Fruit fly (Drosophila melanogaster): ENCODE measurements around the gene CG33061.

CG33061 gene

dm6 chr3L:16328207-16328891 is 1.2 kb upstream of the CG33061 start, which contains the start of gene CG13058 (continued):
- TF ChIP-seq Met (GFP tag; optimal IDR thresholded peaks at IDR 0.05) (peak; percentile 9), Hr4 (GFP tag; optimal IDR thresholded peaks at IDR 0.05) (peak; percentile 85), Lpt (GFP tag; optimal IDR thresholded peaks at IDR 0.05) (peak; percentile 65), CG6163 (GFP tag; IDR thresholded peaks at IDR 0.05) (0 out of 3 replicates have a peak, but pooled peaks have one; percentile 42), CG11294 (GFP tag; IDR thresholded peaks at IDR 0.05) (peak; percentile 48; the same call in 1 of the 2 replicates), Ets21C (GFP tag; optimal IDR thresholded peaks at IDR 0.05) (no peak), achi (GFP tag; optimal IDR thresholded peaks at IDR 0.05) (peak; percentile 61), CG10631 (GFP tag; optimal IDR thresholded peaks at IDR 0.05) (peak; percentile 37), Sox102F (GFP tag; optimal IDR thresholded peaks at IDR 0.05) (no peak)

dm6 chr3L:16330740-16331139 is 1.1 kb downstream of the CG33061 start, which contains the start of gene CG33060:
CG33060 (plus strand) TSS chr3L:16331040.
- TF ChIP-seq Ets21C (GFP tag; optimal IDR thresholded peaks at IDR 0.05) = no peak
- TF ChIP-seq CG3919 (GFP tag; optimal IDR thresholded peaks at IDR 0.05) = no peak
- no peak for TF ChIP-seq Sox14 (GFP tag; optimal IDR thresholded peaks at IDR 0.05)
- no peak for TF ChIP-seq Blimp-1 (GFP tag; optimal IDR thresholded peaks at IDR 0.05)
- no peak for TF ChIP-seq CG10631 (GFP tag; optimal IDR thresholded peaks at IDR 0.05)
- TF ChIP-seq Eip75B (GFP tag; optimal IDR thresholded peaks at IDR 0.05) = no peak
- TF ChIP-seq CG6163 (GFP tag; IDR thresholded peaks at IDR 0.05) = no peak
- TF ChIP-seq CG11762 (GFP tag; optimal IDR thresholded peaks at IDR 0.05; ENCODE audit: insufficient read depth) = no peak
- TF ChIP-seq Smox (GFP tag; optimal IDR thresholded peaks at IDR 0.05) = no peak
- no peak for TF ChIP-seq pdm3 (GFP tag; optimal IDR thresholded peaks at IDR 0.05)
- no peak for TF ChIP-seq CG7368 (GFP tag; optimal IDR thresholded peaks at IDR 0.05)
- TF ChIP-seq CG11294 (GFP tag; IDR thresholded peaks at IDR 0.05) = no peak
- no peak for TF ChIP-seq CG4318 (GFP tag; optimal IDR thresholded peaks at IDR 0.05)
- no peak for TF ChIP-seq fd59A (GFP tag; optimal IDR thresholded peaks at IDR 0.05)
- no peak for TF ChIP-seq Gug (GFP tag; IDR thresholded peaks at IDR 0.05)

dm6 chr3L:16331633-16332032 is 2.0 kb downstream of the CG33061 start, which contains the start of gene retinin:
retinin (plus strand) TSS chr3L:16331933.
- TF ChIP-seq fd85E (GFP tag; optimal IDR thresholded peaks at IDR 0.05) (no peak), CG6163 (GFP tag; IDR thresholded peaks at IDR 0.05) (no peak), Hr4 (GFP tag; optimal IDR thresholded peaks at IDR 0.05) (no peak), Eip78C (GFP tag) (no peak), vri (GFP tag; optimal IDR thresholded peaks at IDR 0.05) (no peak), achi (GFP tag; optimal IDR thresholded peaks at IDR 0.05) (no peak), topi (GFP tag; optimal IDR thresholded peaks at IDR 0.05) (no peak), CG11294 (GFP tag; IDR thresholded peaks at IDR 0.05) (no peak), CG16779 (tag; optimal IDR thresholded peaks at IDR 0.05) (no peak), eg (GFP tag; IDR thresholded peaks at IDR 0.05) (no peak), Sox102F (GFP tag; optimal IDR thresholded peaks at IDR 0.05) (no peak), CG31627 (GFP tag; optimal IDR thresholded peaks at IDR 0.05) (no peak), salr (GFP tag; optimal IDR thresholded peaks at IDR 0.05) (no peak), pdm3 (GFP tag; optimal IDR thresholded peaks at IDR 0.05) (no peak), CG10631 (GFP tag; optimal IDR thresholded peaks at IDR 0.05) (no peak)

dm6 chr3L:16333013-16333412 is 3.4 kb downstream of the CG33061 start, which contains the start of gene CG13056:
CG13056 (plus strand) TSS chr3L:16333313.
- no peak for TF ChIP-seq CG8632 (GFP tag; optimal IDR thresholded peaks at IDR 0.05)
- TF ChIP-seq spab (GFP tag; optimal IDR thresholded peaks at IDR 0.05) = no peak
- no peak for TF ChIP-seq vri (GFP tag; optimal IDR thresholded peaks at IDR 0.05)
- TF ChIP-seq CG9139 (GFP tag; optimal IDR thresholded peaks at IDR 0.05) = no peak
- no peak for TF ChIP-seq CG6854 (GFP tag; optimal IDR thresholded peaks at IDR 0.05)
- no peak for TF ChIP-seq CG11294 (GFP tag; IDR thresholded peaks at IDR 0.05)
- no peak for TF ChIP-seq esn (GFP tag; optimal IDR thresholded peaks at IDR 0.05)
- no peak for TF ChIP-seq topi (GFP tag; optimal IDR thresholded peaks at IDR 0.05)
- no peak for TF ChIP-seq Hr38 (GFP tag; optimal IDR thresholded peaks at IDR 0.05)
- TF ChIP-seq pdm3 (GFP tag; optimal IDR thresholded peaks at IDR 0.05) = no peak
- no peak for TF ChIP-seq fd85E (GFP tag; optimal IDR thresholded peaks at IDR 0.05)
- TF ChIP-seq CG6792 (GFP tag; optimal IDR thresholded peaks at IDR 0.05) = no peak
- no peak for TF ChIP-seq Sox102F (GFP tag; optimal IDR thresholded peaks at IDR 0.05)
- TF ChIP-seq CG1621 (tag; optimal IDR thresholded peaks at IDR 0.05) = no peak
- no peak for TF ChIP-seq Eip75B (GFP tag; optimal IDR thresholded peaks at IDR 0.05)
